Worm (Caenorhabditis elegans) whole organism, L3 larva: Measurements from ENCODE around the gene lbp-9.

Experiments used
- R02D3.7 ChIP-seq: fragments of 150-350 bp; optimal IDR thresholded peaks from 2 replicates; lab custom pipeline; 2014; ENCODE audit warnings: missing biosample characterization, missing genetic modification characterization
- ZK546.5 ChIP-seq: sonication (generic microtip); optimal IDR thresholded peaks from 2 replicates; lab custom pipeline; 2017; ENCODE audit warnings: missing biosample characterization, missing genetic modification characterization
- aly-2 ChIP-seq: fragments of 150-350 bp; optimal IDR thresholded peaks from 2 replicates; lab custom pipeline; 2014; ENCODE audit warnings: missing biosample characterization, missing genetic modification characterization
- ama-1 ChIP-seq: fragments of 150-350 bp; optimal IDR thresholded peaks from 2 replicates; lab custom pipeline; 2018
- ceh-16 ChIP-seq: sonication (generic microtip); optimal IDR thresholded peaks from 2 replicates; lab custom pipeline; 2017; ENCODE audit warnings: missing biosample characterization, missing genetic modification characterization
- ceh-28 ChIP-seq: fragments of 150-350 bp; optimal IDR thresholded peaks from 2 replicates; lab custom pipeline; 2014; ENCODE audit warnings: missing biosample characterization, missing genetic modification reagents, missing genetic modification characterization
- ceh-9 ChIP-seq: sonication (generic microtip); optimal IDR thresholded peaks from 2 replicates; lab custom pipeline; 2018; ENCODE audit warnings: missing biosample characterization, missing genetic modification characterization
- daf-12 ChIP-seq: fragments of 150-350 bp; optimal IDR thresholded peaks from 2 replicates; lab custom pipeline; 2014; ENCODE audit warnings: missing biosample characterization, missing genetic modification reagents, missing genetic modification characterization
- egl-27 ChIP-seq: sonication (generic microtip); optimal IDR thresholded peaks from 4 replicates; lab custom pipeline; 2017; ENCODE audit warnings: missing biosample characterization, missing genetic modification reagents, missing genetic modification characterization
- egl-5 ChIP-seq: fragments of 150-350 bp; optimal IDR thresholded peaks from 2 replicates; lab custom pipeline; 2017; ENCODE audit warnings: missing biosample characterization, missing genetic modification reagents, missing genetic modification characterization, inconsistent platforms
- elt-2 ChIP-seq: sonication (generic microtip); optimal IDR thresholded peaks from 2 replicates; lab custom pipeline; 2016; ENCODE audit warnings: missing genetic modification reagents, mild to moderate bottlenecking, missing genetic modification characterization, missing compliant biosample characterization
- elt-3 ChIP-seq, 3 experiments: fragments of 150-350 bp in 1 of 3; sonication (generic microtip) in 2 of 3; optimal IDR thresholded peaks; 2 replicates in 2 of 3; 4 replicates in 1 of 3; lab custom pipeline; 2014 to 2017; ENCODE audit warnings: missing biosample characterization in 3 of 3, missing genetic modification characterization in 3 of 3
- eor-1 ChIP-seq, 2 experiments: fragments of 150-350 bp; optimal IDR thresholded peaks; 2 replicates each; lab custom pipeline; 2014 to 2018; ENCODE audit warnings: missing biosample characterization in 2 of 2, missing genetic modification characterization in 2 of 2
- hmg-11 ChIP-seq: sonication (generic microtip); optimal IDR thresholded peaks from 2 replicates; lab custom pipeline; 2016; ENCODE audit warnings: missing genetic modification characterization, missing compliant biosample characterization
- jun-1 ChIP-seq: fragments of 150-350 bp; optimal IDR thresholded peaks from 2 replicates; lab custom pipeline; 2014; ENCODE audit warnings: missing biosample characterization, missing genetic modification reagents, missing genetic modification characterization
- lin-15B ChIP-seq: fragments of 150-350 bp; optimal IDR thresholded peaks from 2 replicates; lab custom pipeline; 2014; ENCODE audit warnings: missing biosample characterization, missing genetic modification characterization
- lsy-12 ChIP-seq: sonication (generic microtip); optimal IDR thresholded peaks from 2 replicates; lab custom pipeline; 2016; ENCODE audit warnings: mild to moderate bottlenecking, missing genetic modification characterization, missing compliant biosample characterization
- mdl-1 ChIP-seq: fragments of 150-350 bp; optimal IDR thresholded peaks from 2 replicates; lab custom pipeline; 2014; ENCODE audit warnings: missing biosample characterization, missing genetic modification characterization
- nfya-1 ChIP-seq: sonication (generic microtip); optimal IDR thresholded peaks from 2 replicates; lab custom pipeline; 2017; ENCODE audit warnings: missing genetic modification characterization, mild to moderate bottlenecking, missing compliant biosample characterization, antibody characterized with exemption, moderate library complexity; ENCODE audit not compliant: insufficient read depth
- nhr-11 ChIP-seq: fragments of 150-350 bp; optimal IDR thresholded peaks from 2 replicates; lab custom pipeline; 2014; ENCODE audit warnings: missing biosample characterization, missing genetic modification characterization
- nhr-23 ChIP-seq: fragments of 150-350 bp; optimal IDR thresholded peaks from 2 replicates; lab custom pipeline; 2014; ENCODE audit warnings: missing biosample characterization, missing genetic modification reagents, missing genetic modification characterization
- nhr-237 ChIP-seq: fragments of 150-350 bp; optimal IDR thresholded peaks from 2 replicates; lab custom pipeline; 2014; ENCODE audit warnings: missing biosample characterization, missing genetic modification characterization
- nhr-28 ChIP-seq: fragments of 150-350 bp; optimal IDR thresholded peaks from 2 replicates; lab custom pipeline; 2014; ENCODE audit warnings: missing biosample characterization, missing genetic modification characterization
- nhr-43 ChIP-seq: sonication (generic microtip); optimal IDR thresholded peaks from 2 replicates; lab custom pipeline; 2016; ENCODE audit warnings: mild to moderate bottlenecking, missing genetic modification characterization, missing compliant biosample characterization; ENCODE audit not compliant: poor library complexity, severe bottlenecking
- nhr-67 ChIP-seq: fragments of 150-350 bp; optimal IDR thresholded peaks from 2 replicates; lab custom pipeline; 2014; ENCODE audit warnings: missing biosample characterization, missing genetic modification characterization
- nhr-76 ChIP-seq: fragments of 150-350 bp; sonication (generic microtip); optimal IDR thresholded peaks from 5 replicates; lab custom pipeline; 2014; ENCODE audit warnings: missing biosample characterization, missing genetic modification characterization
- pha-4 ChIP-seq: fragments of 150-350 bp; optimal IDR thresholded peaks from 2 replicates; lab custom pipeline; 2014; ENCODE audit warnings: missing biosample characterization, missing genetic modification reagents, missing genetic modification characterization
- pqm-1 ChIP-seq: fragments of 150-350 bp; optimal IDR thresholded peaks from 2 replicates; lab custom pipeline; 2017; ENCODE audit warnings: missing biosample characterization, missing genetic modification characterization, inconsistent platforms
- sea-2 ChIP-seq: fragments of 150-350 bp; sonication (generic microtip); optimal IDR thresholded peaks from 4 replicates; lab custom pipeline; 2014; ENCODE audit warnings: missing biosample characterization, missing genetic modification reagents, missing genetic modification characterization
- snpc-4 ChIP-seq: fragments of 150-350 bp; optimal IDR thresholded peaks from 2 replicates; lab custom pipeline; 2014; ENCODE audit warnings: missing biosample characterization, missing genetic modification characterization
- tbx-2 ChIP-seq: sonication (generic microtip); optimal IDR thresholded peaks from 2 replicates; lab custom pipeline; 2016; ENCODE audit warnings: mild to moderate bottlenecking, missing genetic modification characterization, missing compliant biosample characterization
- unc-39 ChIP-seq: sonication (generic microtip); optimal IDR thresholded peaks from 4 replicates; lab custom pipeline; 2017; ENCODE audit warnings: missing biosample characterization, missing genetic modification characterization
- unc-62 ChIP-seq: fragments of 150-350 bp; sonication (generic microtip); optimal IDR thresholded peaks from 4 replicates; lab custom pipeline; 2014; ENCODE audit warnings: missing biosample characterization, missing genetic modification reagents, missing genetic modification characterization
- zag-1 ChIP-seq: fragments of 150-350 bp; optimal IDR thresholded peaks from 2 replicates; lab custom pipeline; 2014; ENCODE audit warnings: missing biosample characterization, missing genetic modification characterization
- ztf-11 ChIP-seq: fragments of 150-350 bp; optimal IDR thresholded peaks from 2 replicates; lab custom pipeline; 2014; ENCODE audit warnings: missing biosample characterization, missing genetic modification characterization
- ztf-4 ChIP-seq: fragments of 150-350 bp; optimal IDR thresholded peaks from 2 replicates; lab custom pipeline; 2014; ENCODE audit warnings: missing biosample characterization, missing genetic modification characterization

The lbp-9 gene

DNA sequence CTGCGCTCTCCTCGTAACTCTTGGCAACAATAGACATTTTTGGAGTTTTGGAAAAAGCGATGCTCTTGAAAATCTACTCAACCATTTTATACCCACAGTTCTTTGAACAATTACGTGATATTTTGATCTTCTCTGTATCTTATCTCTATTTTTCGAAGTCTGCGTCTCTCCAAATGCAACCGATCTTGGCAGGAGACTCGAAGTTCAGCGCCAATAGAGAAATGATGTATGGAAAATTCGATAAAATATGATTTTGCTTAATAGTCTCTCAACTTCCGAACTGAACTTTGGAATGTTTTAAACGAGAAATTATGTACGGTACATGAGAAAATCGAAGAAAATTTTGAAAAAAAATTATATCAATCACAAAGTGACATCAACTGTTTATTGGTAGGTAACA is 18.1 kb upstream of the lbp-9 start, which contains the start of gene comt-4:
TSS of gene comt-4 (minus strand) at position 50 of the 400 bp plus-strand sequence.
- TF ChIP-seq pqm-1 (tag; lab: Kevin White, UChicago), result peak; percentile 60
- peak; percentile 51 for TF ChIP-seq elt-2 (tag; lab: Kevin White, UChicago)
- TF ChIP-seq elt-3 (tag; optimal IDR thresholded peaks at IDR 0.05; lab: Kevin White, UChicago), result no peak
- TF ChIP-seq sea-2 (GFP tag; lab: Kevin White, UChicago), result no peak

DNA sequence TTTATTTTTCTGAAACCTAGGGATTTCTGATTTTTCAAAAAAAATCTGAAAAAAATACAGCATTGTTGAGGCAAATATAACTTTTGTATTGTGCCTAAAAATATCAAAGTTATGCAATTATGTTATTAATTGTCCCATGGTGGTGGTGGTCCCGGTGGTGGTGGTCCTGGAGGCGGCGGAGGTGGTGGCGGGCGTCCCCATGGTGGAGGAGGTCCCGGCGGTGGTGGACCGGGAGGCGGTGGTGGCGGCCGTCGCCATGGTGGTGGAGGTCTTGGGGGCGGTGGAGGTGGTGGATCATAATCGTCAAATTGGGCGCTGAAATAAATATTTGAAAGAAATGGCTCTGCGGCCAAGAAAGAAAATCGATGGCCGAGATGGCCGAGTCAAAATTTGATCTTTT is 17.5 kb upstream of the lbp-9 start:
- TF ChIP-seq ceh-16 (tag; lab: Kevin White, UChicago), result no peak
- TF ChIP-seq elt-2 (tag; lab: Kevin White, UChicago), result no peak
- TF ChIP-seq ceh-28 (tag; lab: Kevin White, UChicago), result no peak
- TF ChIP-seq aly-2, result no peak
- no peak for TF ChIP-seq nhr-76 (tag; lab: Kevin White, UChicago)
- TF ChIP-seq R02D3.7 (tag; lab: Kevin White, UChicago), result no peak
- no peak for TF ChIP-seq nhr-67 (tag; lab: Kevin White, UChicago)

DNA sequence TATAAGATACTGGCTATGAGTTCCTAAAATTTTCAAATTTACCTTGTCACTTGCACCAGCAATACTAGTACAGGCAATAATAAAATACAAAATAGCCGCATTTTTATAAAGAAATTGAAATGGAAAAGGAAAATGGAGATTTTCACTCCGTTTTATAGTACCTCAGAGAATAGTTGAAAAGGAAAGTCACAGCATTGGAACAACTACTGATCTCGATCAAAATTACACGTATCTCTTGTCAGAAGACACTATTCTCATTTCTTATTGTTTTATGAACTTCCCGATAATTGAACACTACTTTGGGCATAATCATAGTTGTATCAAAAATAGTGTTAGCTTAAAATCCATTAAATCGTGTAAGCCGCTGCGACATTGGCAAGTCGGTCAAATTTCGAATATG is 16.7 kb upstream of the lbp-9 start, which contains the start of gene Y40B10A.11:
TSS of gene Y40B10A.11 (minus strand) at position 101 of the 400 bp plus-strand sequence.
- TF ChIP-seq nhr-67 (tag; lab: Kevin White, UChicago) (no peak), ceh-16 (tag; lab: Kevin White, UChicago) (no peak), tbx-2 (tag; lab: Kevin White, UChicago) (no peak), ztf-4 (tag; lab: Kevin White, UChicago) (no peak), snpc-4 (tag; lab: Kevin White, UChicago) (no peak), zag-1 (tag; lab: Kevin White, UChicago) (no peak), ztf-11 (tag; lab: Kevin White, UChicago) (no peak), lin-15B (tag; lab: Kevin White, UChicago) (no peak), nhr-23 (tag; lab: Kevin White, UChicago) (no peak), R02D3.7 (tag; lab: Kevin White, UChicago) (no peak), ceh-9 (tag; lab: Kevin White, UChicago) (no peak), unc-39 (tag; lab: Kevin White, UChicago) (no peak), lsy-12 (tag; lab: Kevin White, UChicago) (no peak)

DNA sequence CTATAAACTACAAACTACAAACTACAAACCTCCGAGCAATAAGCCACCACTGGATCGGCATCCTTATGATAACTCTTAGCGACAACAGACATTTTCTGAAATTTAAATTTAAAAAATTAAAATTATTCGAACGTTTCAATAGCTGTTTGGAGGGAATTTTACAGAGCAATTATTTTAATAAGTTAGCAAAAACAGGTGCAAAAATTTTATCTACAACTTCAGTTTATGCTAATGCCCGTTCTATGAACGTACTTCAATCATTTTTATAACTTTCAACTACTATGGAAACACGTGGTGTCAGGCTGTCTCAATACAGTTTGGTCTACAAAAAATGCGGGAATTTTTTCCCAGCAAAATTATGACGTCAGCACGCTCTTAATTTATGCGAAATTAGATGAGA is 14.7 kb upstream of the lbp-9 start, which contains the start of gene comt-5:
TSS of gene comt-5 (minus strand) at position 101 of the 400 bp plus-strand sequence.
- no peak for TF ChIP-seq pha-4 (tag; lab: Kevin White, UChicago)
- TF ChIP-seq lin-15B (tag; lab: Kevin White, UChicago), result no peak
- TF ChIP-seq nfya-1 (tag; lab: Kevin White, UChicago), result no peak
- TF ChIP-seq aly-2, result no peak
- no peak for TF ChIP-seq jun-1
- no peak for TF ChIP-seq eor-1 (tag; optimal IDR thresholded peaks at IDR 0.05; lab: Kevin White, UChicago)
- no peak for TF ChIP-seq daf-12 (tag; lab: Kevin White, UChicago)
- no peak for TF ChIP-seq nhr-11 (tag; lab: Kevin White, UChicago)
- no peak for TF ChIP-seq ZK546.5 (tag; lab: Kevin White, UChicago)

DNA sequence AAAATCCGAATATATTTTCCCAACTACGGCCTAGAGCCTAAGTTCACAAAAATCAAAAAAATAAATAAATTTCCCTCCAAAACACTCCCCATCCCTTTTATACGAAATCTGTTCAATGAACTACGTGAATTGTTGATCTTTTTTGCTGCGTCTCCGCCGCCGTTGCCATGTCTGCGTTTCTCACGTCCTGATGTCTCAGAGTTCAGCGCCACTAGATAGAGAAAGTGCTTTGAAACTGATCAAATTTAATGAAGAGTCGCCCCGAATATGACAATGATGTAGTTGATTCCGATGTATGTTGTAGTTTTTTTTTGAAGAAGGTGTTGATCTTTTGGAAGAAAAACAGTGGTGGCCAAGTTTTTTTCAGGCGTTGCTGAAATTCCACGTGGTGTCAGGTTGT is 14.0 kb upstream of the lbp-9 start:
- TF ChIP-seq nfya-1 (tag; lab: Kevin White, UChicago) (no peak), unc-62 (GFP tag; lab: Kevin White, UChicago) (no peak), egl-5 (tag; lab: Kevin White, UChicago) (no peak), nhr-76 (tag; lab: Kevin White, UChicago) (no peak), unc-39 (tag; lab: Kevin White, UChicago) (no peak), eor-1 (tag; optimal IDR thresholded peaks at IDR 0.05; lab: Kevin White, UChicago) (no peak), nhr-237 (tag; lab: Kevin White, UChicago) (no peak), nhr-43 (tag; lab: Kevin White, UChicago) (no peak), tbx-2 (tag; lab: Kevin White, UChicago) (no peak), pha-4 (tag; lab: Kevin White, UChicago) (no peak), hmg-11 (tag; lab: Kevin White, UChicago) (no peak), ztf-4 (tag; lab: Kevin White, UChicago) (no peak), ceh-9 (tag; lab: Kevin White, UChicago) (no peak), lsy-12 (tag; lab: Kevin White, UChicago) (no peak), egl-27 (tag; lab: Kevin White, UChicago) (no peak), ama-1 (no peak), nhr-28 (tag; lab: Kevin White, UChicago) (no peak), mdl-1 (tag; lab: Kevin White, UChicago) (no peak), elt-3 (tag; optimal IDR thresholded peaks at IDR 0.05; lab: Kevin White, UChicago) (no peak), jun-1 (no peak)
